Fruit fly (Drosophila melanogaster): ENCODE results near the gene sc.

The sc gene

dm6 chrX:390457-390856 lies 5.4 kb upstream of the sc start:
- no peak for TF ChIP-seq CTCF (optimal IDR thresholded peaks at IDR 0.05)
- TF ChIP-seq CG8478 (optimal IDR thresholded peaks at IDR 0.05), result no peak

dm6 chrX:392242-392641 lies 3.6 kb upstream of the sc start:
- TF ChIP-seq CG8478 (optimal IDR thresholded peaks at IDR 0.05) (no peak), CTCF (optimal IDR thresholded peaks at IDR 0.05) (no peak)

dm6 chrX:392979-393378 lies 2.9 kb upstream of the sc start:
- TF ChIP-seq CTCF (optimal IDR thresholded peaks at IDR 0.05) (no peak), CG8478 (optimal IDR thresholded peaks at IDR 0.05) (no peak)

dm6 chrX:399732-400131 lies 3.9 kb downstream of the sc start:
- TF ChIP-seq CG8478 (optimal IDR thresholded peaks at IDR 0.05), result no peak
- no peak for TF ChIP-seq CTCF (optimal IDR thresholded peaks at IDR 0.05)

- TF ChIP-seq CTCF (optimal IDR thresholded peaks at IDR 0.05) (no peak), CG8478 (optimal IDR thresholded peaks at IDR 0.05) (no peak)
Observed at dm6 chrX:406306-406705, 10.4 kb downstream of the sc start.

dm6 chrX:407455-407854 lies 11.6 kb downstream of the sc start:
- peak; percentile 92 to 93 for TF ChIP-seq CTCF (optimal IDR thresholded peaks at IDR 0.05)
- TF ChIP-seq CG8478 (optimal IDR thresholded peaks at IDR 0.05), result no peak

- TF ChIP-seq CTCF (optimal IDR thresholded peaks at IDR 0.05), result no peak
- TF ChIP-seq CG8478 (optimal IDR thresholded peaks at IDR 0.05), result no peak
Observed at dm6 chrX:409370-409769, 13.5 kb downstream of the sc start.

- TF ChIP-seq CTCF (optimal IDR thresholded peaks at IDR 0.05) (no peak), CG8478 (optimal IDR thresholded peaks at IDR 0.05) (no peak)
Observed at dm6 chrX:414352-414751, 18.5 kb downstream of the sc start.

dm6 chrX:423374-423773 lies 27.5 kb downstream of the sc start:
- TF ChIP-seq CG8478 (optimal IDR thresholded peaks at IDR 0.05) (no peak), CTCF (optimal IDR thresholded peaks at IDR 0.05) (no peak)

- no peak for TF ChIP-seq CTCF (optimal IDR thresholded peaks at IDR 0.05)
- TF ChIP-seq CG8478 (optimal IDR thresholded peaks at IDR 0.05), result no peak
Observed at dm6 chrX:425524-425923, 29.7 kb downstream of the sc start.

- no peak for TF ChIP-seq CTCF (optimal IDR thresholded peaks at IDR 0.05)
- TF ChIP-seq CG8478 (optimal IDR thresholded peaks at IDR 0.05), result no peak
Observed at dm6 chrX:428192-428591, 32.3 kb downstream of the sc start.

- no peak for TF ChIP-seq CTCF (optimal IDR thresholded peaks at IDR 0.05)
- TF ChIP-seq CG8478 (optimal IDR thresholded peaks at IDR 0.05), result no peak
Observed at dm6 chrX:437404-437803, 41.5 kb downstream of the sc start, which contains the start of gene Pgcl. TSS of gene Pgcl (minus strand) at chrX:437448.

dm6 chrX:441295-441694 lies 45.4 kb downstream of the sc start:
- TF ChIP-seq CTCF (optimal IDR thresholded peaks at IDR 0.05), result no peak
- no peak for TF ChIP-seq CG8478 (optimal IDR thresholded peaks at IDR 0.05)

- TF ChIP-seq CTCF (optimal IDR thresholded peaks at IDR 0.05), result no peak
- TF ChIP-seq CG8478 (optimal IDR thresholded peaks at IDR 0.05), result no peak
Observed at dm6 chrX:443981-444550, 48.2 kb downstream of the sc start.

dm6 chrX:446002-446401 lies 50.1 kb downstream of the sc start:
- no peak for TF ChIP-seq CG8478 (optimal IDR thresholded peaks at IDR 0.05)
- no peak for TF ChIP-seq CTCF (optimal IDR thresholded peaks at IDR 0.05)

Data from S2 (cell line).